Fruit fly (Drosophila melanogaster) whole organism: ENCODE results near the gene CG6567.

Experiments
- CG8478 ChIP-seq: fragments of >200 bp; optimal IDR thresholded peaks from 2 replicates; lab custom pipeline; 2018; ENCODE audit warnings: inconsistent platforms
- Dll ChIP-seq: fragments of >200 bp; optimal IDR thresholded peaks from 2 replicates; lab custom pipeline; 2017
- EcR ChIP-seq, 2 experiments: fragments of >200 bp; optimal IDR thresholded peaks; 2 replicates each; lab custom pipeline; 2017; ENCODE audit warnings: missing biosample characterization in 2 of 2, missing genetic modification characterization in 2 of 2, missing genetic modification reagents in 2 of 2
- pan ChIP-seq: fragments of >200 bp; optimal IDR thresholded peaks from 2 replicates; lab custom pipeline; 2017
- psq ChIP-seq: fragments of >200 bp; optimal IDR thresholded peaks from 2 replicates; lab custom pipeline; 2017
- usp ChIP-seq: fragments of >200 bp; optimal IDR thresholded peaks from 2 replicates; lab custom pipeline; 2017; ENCODE audit warnings: missing biosample characterization, missing genetic modification characterization, mixed read lengths

- TF ChIP-seq usp (GFP tag; lab: Kevin White, UChicago) (no peak), pan (lab: Kevin White, UChicago) (no peak), EcR (GFP tag; optimal IDR thresholded peaks at IDR 0.05; lab: Kevin White, UChicago) (no peak), Dll (lab: Kevin White, UChicago) (peak; percentile 26), CG8478 (lab: Kevin White, UChicago) (no peak), psq (lab: Kevin White, UChicago) (no peak)
Observed at dm6 chr3R:10885422-10886081, 31.3 kb upstream of the CG6567 start, which contains the start of gene Leash.
